Worm (Caenorhabditis elegans): ENCODE data around the gene F27E5.9.

ce11 chrII:10127389-10127788 is 7.4 kb upstream of the F27E5.9 start, which contains the start of gene F27E5.8:
- TF ChIP-seq mab-5 (tag; optimal IDR thresholded peaks at IDR 0.05) (no peak), nhr-237 (tag; optimal IDR thresholded peaks at IDR 0.05) (no peak), lin-13 (GFP tag; optimal IDR thresholded peaks at IDR 0.05) (no peak), zag-1 (tag; optimal IDR thresholded peaks at IDR 0.05) (no peak), unc-55 (GFP tag; optimal IDR thresholded peaks at IDR 0.05) (no peak), snpc-4 (tag; optimal IDR thresholded peaks at IDR 0.05) (no peak), F13H6.1 (tag; optimal IDR thresholded peaks at IDR 0.05) (no peak), ztf-4 (tag; optimal IDR thresholded peaks at IDR 0.05) (no peak), ZK546.5 (tag; optimal IDR thresholded peaks at IDR 0.05) (no peak), gmeb-1 (tag; optimal IDR thresholded peaks at IDR 0.05) (no peak), lsy-2 (tag; optimal IDR thresholded peaks at IDR 0.05) (no peak)
